Fruit fly (Drosophila melanogaster) whole organism, embryonic: ENCODE data around the gene Or85a.

Experiments
- Abd-B ChIP-seq: fragments of 200-800 bp; sonication (Bioruptor generic); optimal IDR thresholded peaks from 2 replicates; lab custom pipeline; 2018; ENCODE audit warnings: missing biosample characterization, mild to moderate bottlenecking, missing genetic modification characterization, moderate library complexity
- BEAF-32 ChIP-seq: fragments of 200-800 bp; sonication (Bioruptor generic); optimal IDR thresholded peaks from 3 replicates; lab custom pipeline; 2017; ENCODE audit warnings: missing biosample characterization, missing genetic modification characterization, mild to moderate bottlenecking, moderate library complexity, missing genetic modification reagents
- CG10565 ChIP-seq: fragments of 200-800 bp; sonication (Bioruptor generic); optimal IDR thresholded peaks from 3 replicates; lab custom pipeline; 2016; ENCODE audit warnings: missing biosample characterization, mild to moderate bottlenecking, missing genetic modification characterization
- CG11398 ChIP-seq: fragments of 200-800 bp; sonication (Bioruptor generic); optimal IDR thresholded peaks from 2 replicates; lab custom pipeline; 2016; ENCODE audit warnings: missing biosample characterization, missing genetic modification characterization
- CG11560 ChIP-seq: fragments of 200-800 bp; sonication (Bioruptor generic); IDR thresholded peaks from 3 replicates; pipeline ENCODE4 v1.3.6; 2022; ENCODE audit warnings: missing biosample characterization, missing genetic modification characterization
- CG12104 ChIP-seq: fragments of 200-800 bp; sonication (Bioruptor generic); optimal IDR thresholded peaks from 3 replicates; lab custom pipeline; 2016; ENCODE audit warnings: missing biosample characterization, missing genetic modification characterization
- CG13287 ChIP-seq: fragments of 200-800 bp; sonication (Bioruptor generic); IDR thresholded peaks from 2 replicates; pipeline ENCODE4 v1.3.6; 2022; ENCODE audit warnings: missing biosample characterization, missing genetic modification characterization; ENCODE audit not compliant: partially characterized antibody
- CG14050 ChIP-seq: fragments of 200-800 bp; sonication (Bioruptor generic); IDR thresholded peaks from 3 replicates; pipeline ENCODE4 v1.3.6; 2022; ENCODE audit warnings: missing biosample characterization, missing genetic modification characterization
- CG14965 ChIP-seq: fragments of 200-800 bp; sonication (Bioruptor generic); optimal IDR thresholded peaks from 2 replicates; lab custom pipeline; 2016; ENCODE audit warnings: missing biosample characterization, missing genetic modification characterization, borderline replicate concordance
- CG16863 ChIP-seq: fragments of 200-800 bp; sonication (Bioruptor generic); optimal IDR thresholded peaks from 3 replicates; lab custom pipeline; 2016; ENCODE audit warnings: missing biosample characterization, missing genetic modification characterization
- CG17385 ChIP-seq: fragments of 200-800 bp; sonication (Bioruptor generic); optimal IDR thresholded peaks from 3 replicates; lab custom pipeline; 2018; ENCODE audit warnings: missing biosample characterization, mild to moderate bottlenecking, missing genetic modification characterization
- CG17912 ChIP-seq: fragments of 200-800 bp; sonication (Bioruptor generic); optimal IDR thresholded peaks from 2 replicates; lab custom pipeline; 2018; ENCODE audit warnings: missing biosample characterization, mild to moderate bottlenecking, missing genetic modification characterization
- CG18476 ChIP-seq: fragments of 200-800 bp; sonication (Bioruptor generic); optimal IDR thresholded peaks from 2 replicates; lab custom pipeline; 2016; ENCODE audit warnings: missing biosample characterization, mild to moderate bottlenecking, missing genetic modification characterization
- CG2129 ChIP-seq: fragments of 200-800 bp; sonication (Bioruptor generic); IDR thresholded peaks from 2 replicates; pipeline ENCODE4 v1.3.6; 2022; ENCODE audit warnings: missing biosample characterization, missing genetic modification characterization; ENCODE audit not compliant: partially characterized antibody
- CG2889 ChIP-seq: fragments of 200-800 bp; sonication (Bioruptor generic); IDR thresholded peaks from 3 replicates; pipeline ENCODE4 v1.3.6; 2022; ENCODE audit warnings: missing biosample characterization, missing genetic modification characterization
- CG3163 ChIP-seq: fragments of 200-800 bp; sonication (Bioruptor generic); optimal IDR thresholded peaks from 3 replicates; lab custom pipeline; 2016; ENCODE audit warnings: missing biosample characterization, missing genetic modification characterization
- CG3407 ChIP-seq: fragments of 200-800 bp; sonication (Bioruptor generic); optimal IDR thresholded peaks from 2 replicates; lab custom pipeline; 2018; ENCODE audit warnings: missing biosample characterization, mild to moderate bottlenecking, missing genetic modification characterization
- CG3995 ChIP-seq: fragments of 200-800 bp; sonication (Bioruptor generic); optimal IDR thresholded peaks from 3 replicates; lab custom pipeline; 2016; ENCODE audit warnings: missing biosample characterization, missing genetic modification characterization
- CG4328 ChIP-seq: fragments of 200-800 bp; sonication (Bioruptor generic); optimal IDR thresholded peaks from 3 replicates; lab custom pipeline; 2017; ENCODE audit warnings: missing biosample characterization, missing genetic modification reagents, missing genetic modification characterization
- CG6765 ChIP-seq: fragments of 200-800 bp; sonication (Bioruptor generic); optimal IDR thresholded peaks from 3 replicates; lab custom pipeline; 2017; ENCODE audit warnings: missing biosample characterization, mild to moderate bottlenecking, missing genetic modification characterization
- CG7987 ChIP-seq: fragments of 200-800 bp; sonication (Bioruptor generic); optimal IDR thresholded peaks from 2 replicates; lab custom pipeline; 2018; ENCODE audit warnings: missing biosample characterization, mild to moderate bottlenecking, missing genetic modification characterization, moderate library complexity
- Dfd ChIP-seq, 2 experiments: fragments of >200 bp; optimal IDR thresholded peaks; 2 replicates each; lab custom pipeline; 2017; ENCODE audit warnings: missing biosample characterization in 2 of 2, missing genetic modification characterization in 2 of 2
- Drgx ChIP-seq: fragments of 200-800 bp; sonication (Bioruptor generic); IDR thresholded peaks from 2 replicates; pipeline ENCODE4 v1.3.6; 2022; ENCODE audit warnings: missing biosample characterization, missing genetic modification characterization
- Hmr ChIP-seq: fragments of 200-800 bp; sonication (Bioruptor generic); optimal IDR thresholded peaks from 3 replicates; lab custom pipeline; 2017; ENCODE audit warnings: mild to moderate bottlenecking, missing biosample characterization, missing genetic modification reagents, missing genetic modification characterization
- Jarid2 ChIP-seq: fragments of 200-800 bp; sonication (Bioruptor generic); optimal IDR thresholded peaks from 3 replicates; lab custom pipeline; 2017; ENCODE audit warnings: mild to moderate bottlenecking, missing biosample characterization, missing genetic modification reagents, missing genetic modification characterization
- MBD-R2 ChIP-seq: fragments of 200-800 bp; sonication (Bioruptor generic); IDR thresholded peaks from 2 replicates; pipeline ENCODE4 v1.3.6; 2022; ENCODE audit warnings: missing biosample characterization, missing genetic modification characterization
- Nf-YB ChIP-seq: fragments of 200-800 bp; sonication (Bioruptor generic); optimal IDR thresholded peaks from 3 replicates; lab custom pipeline; 2019; ENCODE audit warnings: missing biosample characterization, mild to moderate bottlenecking, missing genetic modification characterization, moderate library complexity
- NfI ChIP-seq: fragments of 200-800 bp; sonication (Bioruptor generic); optimal IDR thresholded peaks from 3 replicates; lab custom pipeline; 2018; ENCODE audit warnings: missing biosample characterization, mild to moderate bottlenecking, missing genetic modification characterization, moderate library complexity
- Oaz ChIP-seq: fragments of 200-800 bp; sonication (Bioruptor generic); IDR thresholded peaks from 2 replicates; pipeline ENCODE4 v1.3.6; 2022; ENCODE audit warnings: missing biosample characterization, missing genetic modification characterization
- Rx ChIP-seq: fragments of 200-800 bp; sonication (Bioruptor generic); IDR thresholded peaks from 2 replicates; pipeline ENCODE4 v1.3.6; 2022; ENCODE audit warnings: missing biosample characterization, missing genetic modification characterization
- Sox100B ChIP-seq: fragments of 200-800 bp; sonication (Bioruptor generic); optimal IDR thresholded peaks from 3 replicates; lab custom pipeline; 2018; ENCODE audit warnings: missing biosample characterization, mild to moderate bottlenecking, missing genetic modification characterization
- Sry-β ChIP-seq: fragments of 200-800 bp; sonication (Bioruptor generic); optimal IDR thresholded peaks from 2 replicates; lab custom pipeline; 2018; ENCODE audit warnings: missing biosample characterization, mild to moderate bottlenecking, missing genetic modification characterization, moderate library complexity
- Trl ChIP-seq, 3 experiments: fragments of >200 bp in 2 of 3; fragments of 200-800 bp in 1 of 3; sonication (Bioruptor generic) in 1 of 3; optimal IDR thresholded peaks; 2 replicates in 1 of 3; 3 replicates in 2 of 3; lab custom pipeline; 2016 to 2017; ENCODE audit warnings: missing biosample characterization in 1 of 3, missing genetic modification characterization in 1 of 3
- ash1 ChIP-seq: fragments of 200-800 bp; sonication (Bioruptor generic); optimal IDR thresholded peaks from 2 replicates; lab custom pipeline; 2018; ENCODE audit warnings: missing biosample characterization, mild to moderate bottlenecking, missing genetic modification characterization
- bowl ChIP-seq: fragments of 200-800 bp; sonication (Bioruptor generic); IDR thresholded peaks from 2 replicates; pipeline ENCODE4 v1.3.6; 2022; ENCODE audit warnings: missing biosample characterization, missing genetic modification characterization
- disco-r ChIP-seq: fragments of 200-800 bp; sonication (Bioruptor generic); optimal IDR thresholded peaks from 2 replicates; lab custom pipeline; 2016; ENCODE audit warnings: missing biosample characterization, missing genetic modification characterization
- dysf ChIP-seq: fragments of 200-800 bp; sonication (Bioruptor generic); IDR thresholded peaks from 3 replicates; pipeline ENCODE4 v1.3.6; 2022; ENCODE audit warnings: missing biosample characterization, missing genetic modification characterization
- grau ChIP-seq: fragments of 200-800 bp; optimal IDR thresholded peaks from 3 replicates; lab custom pipeline; 2019; ENCODE audit warnings: missing biosample characterization, mild to moderate bottlenecking, missing genetic modification characterization, moderate library complexity
- nerfin-2 ChIP-seq: fragments of 200-800 bp; sonication (Bioruptor generic); IDR thresholded peaks from 2 replicates; pipeline ENCODE4 v1.3.6; 2022; ENCODE audit warnings: missing biosample characterization, missing genetic modification characterization; ENCODE audit not compliant: partially characterized antibody
- peb ChIP-seq: fragments of 200-800 bp; sonication (Bioruptor generic); IDR thresholded peaks from 2 replicates; pipeline ENCODE4 v1.3.6; 2022; ENCODE audit warnings: missing biosample characterization, missing genetic modification characterization
- pfk ChIP-seq: fragments of 200-800 bp; sonication (Bioruptor generic); optimal IDR thresholded peaks from 2 replicates; lab custom pipeline; 2018; ENCODE audit warnings: missing biosample characterization, mild to moderate bottlenecking, missing genetic modification characterization, moderate library complexity
- sd ChIP-seq: fragments of 200-800 bp; sonication (Bioruptor generic); optimal IDR thresholded peaks from 3 replicates; lab custom pipeline; 2018; ENCODE audit warnings: missing biosample characterization, mild to moderate bottlenecking, missing genetic modification characterization, moderate library complexity
- slp2 ChIP-seq: fragments of 200-800 bp; sonication (Bioruptor generic); optimal IDR thresholded peaks from 2 replicates; lab custom pipeline; 2016; ENCODE audit warnings: missing biosample characterization, missing genetic modification characterization
- tgo ChIP-seq: fragments of 200-800 bp; sonication (Bioruptor generic); IDR thresholded peaks from 3 replicates; pipeline ENCODE4 v1.3.6; 2022; ENCODE audit warnings: missing biosample characterization, missing genetic modification characterization
- tio ChIP-seq: fragments of 200-800 bp; sonication (Bioruptor generic); optimal IDR thresholded peaks from 2 replicates; lab custom pipeline; 2017; ENCODE audit warnings: missing biosample characterization, missing genetic modification characterization, inconsistent platforms
- toy ChIP-seq: fragments of 200-800 bp; sonication (Bioruptor generic); IDR thresholded peaks from 2 replicates; pipeline ENCODE4 v1.3.6; 2022; ENCODE audit warnings: missing biosample characterization, missing genetic modification characterization
- tup ChIP-seq: fragments of 200-800 bp; sonication (Bioruptor generic); optimal IDR thresholded peaks from 2 replicates; lab custom pipeline; 2016; ENCODE audit warnings: missing biosample characterization, mild to moderate bottlenecking, missing genetic modification characterization, moderate library complexity
- unc-4 ChIP-seq: fragments of 200-800 bp; sonication (Bioruptor generic); IDR thresholded peaks from 2 replicates; pipeline ENCODE4 v1.3.6; 2022; ENCODE audit warnings: missing biosample characterization, missing genetic modification characterization; ENCODE audit not compliant: partially characterized antibody

The Or85a gene

DNA sequence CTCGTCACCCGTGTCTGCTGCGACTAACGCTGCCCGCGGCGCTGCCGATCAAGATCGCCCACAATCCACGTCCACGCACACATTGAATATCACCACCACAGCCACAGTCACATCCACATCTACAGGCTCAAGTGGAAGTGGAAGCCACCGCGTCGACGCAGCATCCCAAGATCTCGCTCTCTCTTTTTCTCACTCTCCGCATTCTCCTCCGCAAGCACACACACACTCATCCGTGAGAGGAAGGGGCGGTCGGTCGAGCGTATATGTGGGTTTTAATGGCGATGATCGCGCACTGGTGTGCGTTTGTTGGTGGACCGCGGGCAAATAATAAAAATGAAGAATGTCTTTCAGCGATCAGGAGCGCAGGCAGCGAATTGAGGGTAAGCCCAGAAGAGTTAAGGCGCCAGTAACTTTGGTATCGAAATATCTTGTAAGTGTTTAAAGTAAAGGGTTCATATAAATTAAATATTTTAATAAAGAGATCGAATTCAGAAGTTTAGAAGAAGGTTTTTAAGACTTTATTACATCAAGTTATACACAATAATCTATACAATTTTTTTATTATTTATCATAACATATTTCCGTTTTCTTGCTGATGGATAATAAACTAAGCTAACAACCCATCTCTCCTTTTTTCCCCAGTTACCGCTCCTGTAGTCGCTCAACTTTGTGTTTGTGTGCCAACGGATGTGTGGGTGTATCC is 12.4 kb downstream of the Or85a start, which contains the start of gene Poxm (continued):
- 0 out of 3 replicates have a peak, but pooled peaks have one; percentile 51 for TF ChIP-seq CG2889 (GFP tag; lab: Robert Waterston, UW)
- TF ChIP-seq slp2: peak; percentile 64
- peak; percentile 94 for TF ChIP-seq Abd-B (GFP tag; lab: Kevin White, UChicago)
- TF ChIP-seq Jarid2 (GFP tag; lab: Kevin White, UChicago): peak; percentile 56
- no peak for TF ChIP-seq CG2129 (GFP tag; lab: Robert Waterston, UW)
- peak; percentile 33 for TF ChIP-seq CG10565 (GFP tag; lab: Kevin White, UChicago)
- peak; percentile 32 for TF ChIP-seq Sry-β (GFP tag; lab: Kevin White, UChicago)
- no peak for TF ChIP-seq unc-4
- no peak for TF ChIP-seq toy (GFP tag; lab: Robert Waterston, UW)
- TF ChIP-seq tgo (GFP tag; lab: Robert Waterston, UW): peak; percentile 91
- TF ChIP-seq CG11560 (tag; lab: Robert Waterston, UW): peak; percentile 83
- TF ChIP-seq Trl (optimal IDR thresholded peaks at IDR 0.05; lab: Kevin White, UChicago): peak; percentile 47 to 78
- TF ChIP-seq Trl (GFP tag; optimal IDR thresholded peaks at IDR 0.05; lab: Kevin White, UChicago): peak; percentile 58
- TF ChIP-seq CG3163 (GFP tag; lab: Kevin White, UChicago): no peak
- TF ChIP-seq sd (tag; lab: Kevin White, UChicago): peak; percentile 82
- peak; percentile 96 for TF ChIP-seq Sox100B (GFP tag; lab: Kevin White, UChicago)
- no peak for TF ChIP-seq CG3995 (GFP tag; lab: Kevin White, UChicago)
- TF ChIP-seq CG11398 (GFP tag; lab: Kevin White, UChicago): no peak
- peak; percentile 60 for TF ChIP-seq tup (GFP tag; lab: Kevin White, UChicago)
- TF ChIP-seq NfI (GFP tag; lab: Kevin White, UChicago): peak; percentile 88
- peak; percentile 73 for TF ChIP-seq peb (GFP tag; lab: Robert Waterston, UW)
- no peak for TF ChIP-seq CG13287
- TF ChIP-seq pfk (GFP tag; lab: Kevin White, UChicago): no peak
- TF ChIP-seq CG14965 (GFP tag; lab: Kevin White, UChicago): no peak
- TF ChIP-seq CG6765 (GFP tag; lab: Kevin White, UChicago): peak; percentile 27
- TF ChIP-seq disco-r (GFP tag; lab: Kevin White, UChicago): peak; percentile 3
- peak; percentile 86 for TF ChIP-seq CG4328 (GFP tag; lab: Kevin White, UChicago)
- peak; percentile 5 for TF ChIP-seq BEAF-32 (GFP tag; lab: Kevin White, UChicago)
- peak; percentile 66 for TF ChIP-seq CG16863 (GFP tag; lab: Kevin White, UChicago)
- TF ChIP-seq CG18476: peak; percentile 81
- peak; percentile 78 for TF ChIP-seq Oaz (GFP tag; lab: Robert Waterston, UW)
- TF ChIP-seq CG3407 (GFP tag; lab: Kevin White, UChicago): peak; percentile 85
- TF ChIP-seq nerfin-2 (GFP tag; lab: Robert Waterston, UW): no peak
- peak in 1 of 2 experiments; percentile 83 for TF ChIP-seq Dfd (GFP tag; optimal IDR thresholded peaks at IDR 0.05; lab: Kevin White, UChicago)
- TF ChIP-seq Nf-YB (GFP tag; lab: Kevin White, UChicago): peak; percentile 94
- no peak for TF ChIP-seq bowl (GFP tag; lab: Robert Waterston, UW)
- peak; percentile 69 for TF ChIP-seq CG14050 (GFP tag; lab: Robert Waterston, UW)
- TF ChIP-seq grau (tag; lab: Kevin White, UChicago): peak; percentile 93
- peak; percentile 55 for TF ChIP-seq CG7987 (GFP tag; lab: Kevin White, UChicago)
- TF ChIP-seq CG17912 (GFP tag; lab: Kevin White, UChicago): no peak
- peak; percentile 87 for TF ChIP-seq CG12104 (GFP tag; lab: Kevin White, UChicago)
- peak; percentile 82 for TF ChIP-seq CG17385 (GFP tag; lab: Kevin White, UChicago)
- peak; percentile 94 for TF ChIP-seq dysf (GFP tag; lab: Robert Waterston, UW)
- TF ChIP-seq MBD-R2 (GFP tag; lab: Robert Waterston, UW): no peak
- peak; percentile 88 for TF ChIP-seq tio (GFP tag; lab: Kevin White, UChicago)
- no peak for TF ChIP-seq ash1 (GFP tag; lab: Kevin White, UChicago)
- TF ChIP-seq Rx: peak; percentile 71
- TF ChIP-seq Hmr (GFP tag; lab: Kevin White, UChicago): peak; percentile 82
- peak; percentile 92 for TF ChIP-seq Drgx (GFP tag; lab: Robert Waterston, UW)
